Worm (Caenorhabditis elegans) whole organism, mixed stage, embryonic: ENCODE results near the gene W04E12.3.

Experiments used
- M03D4.4 ChIP-seq: sonication (generic microtip); optimal IDR thresholded peaks from 2 replicates; lab custom pipeline; 2017; ENCODE audit warnings: mild to moderate bottlenecking, missing genetic modification characterization, missing compliant biosample characterization
- drap-1 ChIP-seq: fragments of 200-800 bp; sonication (Bioruptor generic); optimal IDR thresholded peaks from 3 replicates; lab custom pipeline; 2018; ENCODE audit warnings: mild to moderate bottlenecking, missing genetic modification characterization, missing compliant biosample characterization
- elt-1 ChIP-seq: sonication (generic microtip); optimal IDR thresholded peaks from 2 replicates; lab custom pipeline; 2017; ENCODE audit warnings: missing genetic modification characterization, mild to moderate bottlenecking, missing compliant biosample characterization, antibody characterized with exemption, moderate library complexity, borderline replicate concordance; ENCODE audit not compliant: insufficient read depth
- flh-1 ChIP-seq: fragments of 200-800 bp; sonication (Bioruptor generic); optimal IDR thresholded peaks from 2 replicates; lab custom pipeline; 2018; ENCODE audit warnings: mild to moderate bottlenecking, missing genetic modification characterization, moderate library complexity, missing compliant biosample characterization
- lin-13 ChIP-seq: fragments of 150-350 bp; optimal IDR thresholded peaks from 2 replicates; lab custom pipeline; 2014; ENCODE audit warnings: missing biosample characterization, missing genetic modification characterization
- mab-5 ChIP-seq: fragments of 150-350 bp; optimal IDR thresholded peaks from 2 replicates; lab custom pipeline; 2014; ENCODE audit warnings: missing biosample characterization, missing genetic modification characterization
- mep-1 ChIP-seq: fragments of 150-350 bp; optimal IDR thresholded peaks from 2 replicates; lab custom pipeline; 2017; ENCODE audit warnings: missing biosample characterization, missing genetic modification reagents, missing genetic modification characterization, inconsistent platforms
- nhr-237 ChIP-seq: fragments of 150-350 bp; optimal IDR thresholded peaks from 2 replicates; lab custom pipeline; 2014; ENCODE audit warnings: missing biosample characterization, missing genetic modification characterization
- pha-4 ChIP-seq: fragments of 150-350 bp; optimal IDR thresholded peaks from 2 replicates; lab custom pipeline; 2018; ENCODE audit warnings: missing biosample characterization, missing genetic modification reagents, missing genetic modification characterization
- snpc-4 ChIP-seq: fragments of 150-350 bp; optimal IDR thresholded peaks from 2 replicates; lab custom pipeline; 2014; ENCODE audit warnings: missing biosample characterization, missing genetic modification characterization
- sptf-1 ChIP-seq: sonication (generic microtip); optimal IDR thresholded peaks from 2 replicates; lab custom pipeline; 2017; ENCODE audit warnings: mild to moderate bottlenecking, missing genetic modification characterization, moderate library complexity, missing compliant biosample characterization
- unc-39 ChIP-seq: fragments of 150-350 bp; optimal IDR thresholded peaks from 2 replicates; lab custom pipeline; 2014; ENCODE audit warnings: missing biosample characterization, missing genetic modification characterization
- unc-62 ChIP-seq: fragments of 150-350 bp; optimal IDR thresholded peaks from 2 replicates; lab custom pipeline; 2014; ENCODE audit warnings: missing biosample characterization, missing genetic modification reagents, missing genetic modification characterization

- TF ChIP-seq unc-39 (tag; lab: Kevin White, UChicago), result no peak
- no peak for TF ChIP-seq sptf-1 (tag; lab: Kevin White, UChicago)
- no peak for TF ChIP-seq lin-13 (tag; lab: Kevin White, UChicago)
- no peak for TF ChIP-seq unc-62
- no peak for TF ChIP-seq drap-1
- no peak for TF ChIP-seq pha-4 (tag; lab: Kevin White, UChicago)
- no peak for TF ChIP-seq mab-5 (tag; lab: Kevin White, UChicago)
- no peak for TF ChIP-seq flh-1
- TF ChIP-seq M03D4.4 (tag; lab: Kevin White, UChicago), result no peak
- no peak for TF ChIP-seq snpc-4 (tag; lab: Kevin White, UChicago)
- no peak for TF ChIP-seq nhr-237 (tag; lab: Kevin White, UChicago)
- TF ChIP-seq mep-1 (tag; lab: Kevin White, UChicago), result no peak
- TF ChIP-seq elt-1, result no peak
Observed at ce11 chrV:19719253-19719652, 22.5 kb upstream of the W04E12.3 start, which contains the start of gene Y116F11A.6.
